Worm (Caenorhabditis elegans): ENCODE measurements around the gene K02F6.1.
"Not testable (repeated sequence)": the region's sequence is repeated elsewhere in the genome, so short reads cannot be mapped to it uniquely, and the experiment has no call there.

- TF ChIP-seq mep-1 (tag; optimal IDR thresholded peaks at IDR 0.05); ham-2 (GFP tag; optimal IDR thresholded peaks at IDR 0.05); nhr-76 (tag; optimal IDR thresholded peaks at IDR 0.05); unc-62 (GFP tag; optimal IDR thresholded peaks at IDR 0.05); ceh-83 (GFP tag; optimal IDR thresholded peaks at IDR 0.05); nhr-12 (tag; optimal IDR thresholded peaks at IDR 0.05): not testable (repeated sequence)
Observed at ce11 chrII:2553662-2554061, at the start of gene K02F6.1.

Data from whole organism, mixed stage, embryonic.